Fruit fly (Drosophila melanogaster) whole organism, wandering third instar larva: ENCODE results near the gene Myc.
A peak's percentile ranks its signal among the peaks of the same experiment; 100 is the strongest.

Experiments
- Abd-B ChIP-seq: fragments of >200 bp; optimal IDR thresholded peaks from 2 replicates; lab custom pipeline; 2017; ENCODE audit warnings: missing biosample characterization, missing genetic modification characterization
- CG32264 ChIP-seq: fragments of 200-800 bp; sonication (Bioruptor generic); optimal IDR thresholded peaks from 2 replicates; lab custom pipeline; 2016; ENCODE audit warnings: missing biosample characterization, missing genetic modification characterization
- CrebA ChIP-seq: fragments of 200-800 bp; sonication (Bioruptor generic); optimal IDR thresholded peaks from 2 replicates; lab custom pipeline; 2016; ENCODE audit warnings: missing biosample characterization, mild to moderate bottlenecking, missing genetic modification characterization, borderline replicate concordance
- GATAd ChIP-seq: sonication (Bioruptor generic); optimal IDR thresholded peaks from 2 replicates; lab custom pipeline; 2016; ENCODE audit warnings: missing biosample characterization, missing genetic modification characterization
- HLH106 ChIP-seq: fragments of 200-800 bp; optimal IDR thresholded peaks from 3 replicates; lab custom pipeline; 2019; ENCODE audit warnings: missing biosample characterization, mild to moderate bottlenecking, missing genetic modification characterization, moderate library complexity
- Hnf4 ChIP-seq: fragments of 200-800 bp; sonication (Bioruptor generic); optimal IDR thresholded peaks from 2 replicates; lab custom pipeline; 2016; ENCODE audit warnings: missing biosample characterization, mild to moderate bottlenecking, missing genetic modification characterization
- Hr78 ChIP-seq: fragments of >200 bp; optimal IDR thresholded peaks from 2 replicates; lab custom pipeline; 2017; ENCODE audit warnings: missing biosample characterization, missing genetic modification characterization
- Hr83 ChIP-seq: fragments of 200-300 bp; sonication (Bioruptor generic); optimal IDR thresholded peaks from 2 replicates; lab custom pipeline; 2016; ENCODE audit warnings: missing biosample characterization, mild to moderate bottlenecking, missing genetic modification characterization, moderate library complexity; ENCODE audit not compliant: poor library complexity, severe bottlenecking
- Myc ChIP-seq: fragments of >200 bp; optimal IDR thresholded peaks from 2 replicates; lab custom pipeline; 2017
- N ChIP-seq: fragments of >200 bp; optimal IDR thresholded peaks from 2 replicates; lab custom pipeline; 2018; ENCODE audit warnings: missing biosample characterization, missing external identifiers, missing genetic modification characterization
- OdsH ChIP-seq: fragments of 200-800 bp; sonication (Bioruptor generic); optimal IDR thresholded peaks from 2 replicates; lab custom pipeline; 2016; ENCODE audit warnings: missing biosample characterization, mild to moderate bottlenecking, missing genetic modification characterization
- Rel ChIP-seq, 2 experiments: fragments of 200-800 bp; sonication (Bioruptor generic) in 1 of 2; optimal IDR thresholded peaks; 2 replicates in 1 of 2; 3 replicates in 1 of 2; lab custom pipeline; 2016 to 2019; ENCODE audit warnings: mild to moderate bottlenecking in 2 of 2, missing biosample characterization in 2 of 2, missing genetic modification characterization in 2 of 2, moderate library complexity in 1 of 2
- Sp1 ChIP-seq: fragments of 200-800 bp; sonication (Bioruptor generic); optimal IDR thresholded peaks from 3 replicates; lab custom pipeline; 2019; ENCODE audit warnings: missing biosample characterization, mild to moderate bottlenecking, missing genetic modification characterization, moderate library complexity
- Vsx2 ChIP-seq: fragments of 200-300, 225-300 bp; sonication (Bioruptor generic); optimal IDR thresholded peaks from 2 replicates; lab custom pipeline; 2018; ENCODE audit warnings: missing biosample characterization, missing genetic modification characterization; ENCODE audit not compliant: partially characterized antibody
- br ChIP-seq: fragments of 200-800 bp; sonication (Bioruptor generic); optimal IDR thresholded peaks from 2 replicates; lab custom pipeline; 2016; ENCODE audit warnings: missing biosample characterization, missing genetic modification characterization
- dl ChIP-seq, 2 experiments: fragments of 175-275, 200-275 bp in 1 of 2; fragments of 200-275 bp in 1 of 2; sonication (Bioruptor generic); optimal IDR thresholded peaks; lab custom pipeline; 2018; ENCODE audit warnings: mild to moderate bottlenecking in 2 of 2, missing biosample characterization in 2 of 2, missing genetic modification characterization in 2 of 2, moderate library complexity in 2 of 2; ENCODE audit not compliant: partially characterized antibody in 2 of 2, insufficient read depth in 1 of 2
- dmrt93B ChIP-seq: fragments of 200-800 bp; sonication (Bioruptor generic); optimal IDR thresholded peaks from 2 replicates; lab custom pipeline; 2018; ENCODE audit warnings: missing biosample characterization, mild to moderate bottlenecking, missing genetic modification characterization
- dsf ChIP-seq: sonication (Bioruptor generic); optimal IDR thresholded peaks from 2 replicates; lab custom pipeline; 2016; ENCODE audit warnings: missing biosample characterization, missing genetic modification characterization, borderline replicate concordance
- ey ChIP-seq: fragments of 200-800 bp; sonication (Bioruptor generic); optimal IDR thresholded peaks from 2 replicates; lab custom pipeline; 2016; ENCODE audit warnings: missing biosample characterization, missing genetic modification characterization
- foxo ChIP-seq, 2 experiments: fragments of 200-800 bp; sonication (Bioruptor generic); optimal IDR thresholded peaks; 2 replicates in 1 of 2; 3 replicates in 1 of 2; lab custom pipeline; 2016 to 2017; ENCODE audit warnings: missing biosample characterization in 2 of 2, missing genetic modification characterization in 2 of 2
- fru ChIP-seq: fragments of 200-800 bp; sonication (Bioruptor generic); optimal IDR thresholded peaks from 3 replicates; lab custom pipeline; 2016; ENCODE audit warnings: missing biosample characterization, mild to moderate bottlenecking, missing genetic modification characterization
- h ChIP-seq: fragments of 200-800 bp; sonication (Bioruptor generic); optimal IDR thresholded peaks from 3 replicates; lab custom pipeline; 2016; ENCODE audit warnings: missing biosample characterization, mild to moderate bottlenecking, missing genetic modification characterization
- jim ChIP-seq: fragments of 175-275, 200-325 bp; sonication (Bioruptor generic); optimal IDR thresholded peaks from 2 replicates; lab custom pipeline; 2016; ENCODE audit warnings: missing biosample characterization, mild to moderate bottlenecking, missing genetic modification characterization
- rgr ChIP-seq: fragments of 200-800 bp; sonication (Bioruptor generic); optimal IDR thresholded peaks from 3 replicates; lab custom pipeline; 2016; ENCODE audit warnings: missing biosample characterization, mild to moderate bottlenecking, missing genetic modification characterization
- sv ChIP-seq: fragments of 200-800 bp; sonication (Bioruptor generic); optimal IDR thresholded peaks from 3 replicates; lab custom pipeline; 2016; ENCODE audit warnings: missing biosample characterization, missing genetic modification characterization
- tai ChIP-seq: sonication (Bioruptor generic); optimal IDR thresholded peaks from 2 replicates; lab custom pipeline; 2016; ENCODE audit warnings: missing biosample characterization, missing genetic modification characterization
- usp ChIP-seq: fragments of >200 bp; optimal IDR thresholded peaks from 2 replicates; lab custom pipeline; 2017; ENCODE audit warnings: missing biosample characterization, missing genetic modification characterization
- woc ChIP-seq: sonication (Bioruptor generic); optimal IDR thresholded peaks from 2 replicates; lab custom pipeline; 2016; ENCODE audit warnings: missing biosample characterization, mild to moderate bottlenecking, missing genetic modification characterization

Myc gene

DNA sequence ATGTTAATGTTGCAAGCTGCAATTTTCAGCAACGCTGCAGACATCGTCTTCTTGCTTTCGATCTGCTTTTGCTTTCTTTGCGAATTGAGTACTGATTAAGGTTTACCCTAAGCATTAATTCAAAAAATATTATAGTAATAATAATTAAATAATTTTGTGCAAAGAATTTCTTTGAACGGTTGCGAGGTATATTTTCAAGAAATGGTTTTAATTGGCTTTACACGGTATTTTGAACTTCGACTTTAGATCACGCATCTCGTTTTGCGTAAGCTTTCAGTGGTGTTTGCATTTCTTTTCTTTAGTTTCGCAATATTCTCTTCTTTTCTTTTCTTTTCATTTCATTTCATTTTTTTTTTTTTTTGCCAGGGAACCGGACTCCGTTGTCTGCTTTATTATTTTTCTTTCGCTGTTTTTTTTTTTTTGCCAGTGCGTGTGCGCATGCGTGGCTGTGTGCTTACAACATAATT lies 26.3 kb upstream of the Myc start (continued):
- TF ChIP-seq Vsx2, result no peak
- TF ChIP-seq GATAd (GFP tag; lab: Kevin White, UChicago), result no peak
- no peak for TF ChIP-seq dsf (GFP tag; lab: Kevin White, UChicago)
- peak; percentile 5 for TF ChIP-seq CG32264 (GFP tag; lab: Kevin White, UChicago)
- no peak for TF ChIP-seq Hr83 (GFP tag; lab: Kevin White, UChicago)
- TF ChIP-seq Sp1 (GFP tag; lab: Kevin White, UChicago), result peak; percentile 87

DNA sequence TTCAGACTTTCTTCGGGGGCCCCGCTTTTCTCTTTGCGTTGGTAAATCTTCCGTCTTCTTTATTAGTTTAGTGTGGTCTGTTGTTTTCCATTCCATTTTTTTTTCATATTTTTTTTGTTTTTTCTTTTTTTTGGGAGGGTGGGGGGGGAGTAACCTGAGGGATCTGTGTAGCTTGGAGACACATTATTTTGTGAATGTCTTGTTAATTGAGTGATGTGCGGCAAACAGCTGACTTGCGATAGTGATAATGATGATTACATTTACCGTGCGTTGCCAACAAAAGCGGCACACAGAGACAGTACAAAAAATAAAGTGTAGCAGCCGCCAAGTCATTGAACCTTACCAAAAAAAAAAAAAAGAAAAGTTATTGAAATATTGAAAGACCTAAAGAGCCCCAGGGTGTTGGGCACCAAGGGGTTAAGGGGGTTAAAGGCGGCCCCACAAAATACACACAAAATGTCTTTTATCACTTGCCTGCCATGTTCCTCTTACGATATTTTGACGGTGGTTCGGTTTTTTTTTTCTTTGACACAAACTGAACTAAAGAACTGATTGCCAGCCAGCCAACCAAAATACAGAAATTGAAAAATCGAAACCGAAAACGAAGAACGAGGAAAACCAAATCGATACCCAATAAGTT lies 23.2 kb upstream of the Myc start:
- TF ChIP-seq br (no peak), tai (GFP tag; lab: Kevin White, UChicago) (no peak), Abd-B (GFP tag; lab: Kevin White, UChicago) (no peak), fru (GFP tag; lab: Kevin White, UChicago) (no peak), Hr83 (GFP tag; lab: Kevin White, UChicago) (no peak), Myc (lab: Kevin White, UChicago) (no peak), HLH106 (tag; lab: Kevin White, UChicago) (no peak), rgr (GFP tag; lab: Kevin White, UChicago) (no peak)

DNA sequence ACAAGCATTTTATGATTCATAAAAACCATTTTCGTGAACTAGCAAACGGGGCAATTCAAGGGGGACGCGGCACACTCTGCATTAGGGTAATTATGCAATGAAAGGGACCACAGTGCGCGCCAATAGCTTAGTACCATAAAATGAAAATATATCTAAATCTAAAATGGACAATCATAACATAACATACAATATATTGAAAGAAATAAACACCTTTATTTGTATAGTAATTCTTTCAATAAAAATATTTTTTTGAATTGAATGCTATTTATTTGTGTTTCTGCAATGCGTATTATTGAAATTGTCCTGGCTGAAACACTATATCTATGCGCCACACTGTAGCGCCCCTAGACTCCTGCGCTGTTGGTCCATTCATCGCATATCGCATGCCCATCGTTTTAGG lies 22.0 kb upstream of the Myc start:
- TF ChIP-seq Hr83 (GFP tag; lab: Kevin White, UChicago) (no peak), Myc (lab: Kevin White, UChicago) (no peak), Sp1 (GFP tag; lab: Kevin White, UChicago) (no peak), dsf (GFP tag; lab: Kevin White, UChicago) (no peak), foxo (GFP tag; optimal IDR thresholded peaks at IDR 0.05; lab: Kevin White, UChicago) (no peak), Rel (GFP tag; optimal IDR thresholded peaks at IDR 0.05; lab: Kevin White, UChicago) (no peak), Rel (tag; optimal IDR thresholded peaks at IDR 0.05; lab: Kevin White, UChicago) (no peak), woc (GFP tag; lab: Kevin White, UChicago) (no peak), rgr (GFP tag; lab: Kevin White, UChicago) (no peak), usp (no peak), HLH106 (tag; lab: Kevin White, UChicago) (no peak), OdsH (GFP tag; lab: Kevin White, UChicago) (no peak), jim (GFP tag; lab: Kevin White, UChicago) (no peak), sv (GFP tag; lab: Kevin White, UChicago) (no peak), h (GFP tag; lab: Kevin White, UChicago) (no peak), Hnf4 (GFP tag; lab: Kevin White, UChicago) (no peak), dl (GFP tag; optimal IDR thresholded peaks at IDR 0.05; lab: Kevin White, UChicago; ENCODE audit: insufficient read depth in 1 of 2, partially characterized antibody in 2 of 2) (no peak), ey (GFP tag; lab: Kevin White, UChicago) (no peak), br (no peak)

DNA sequence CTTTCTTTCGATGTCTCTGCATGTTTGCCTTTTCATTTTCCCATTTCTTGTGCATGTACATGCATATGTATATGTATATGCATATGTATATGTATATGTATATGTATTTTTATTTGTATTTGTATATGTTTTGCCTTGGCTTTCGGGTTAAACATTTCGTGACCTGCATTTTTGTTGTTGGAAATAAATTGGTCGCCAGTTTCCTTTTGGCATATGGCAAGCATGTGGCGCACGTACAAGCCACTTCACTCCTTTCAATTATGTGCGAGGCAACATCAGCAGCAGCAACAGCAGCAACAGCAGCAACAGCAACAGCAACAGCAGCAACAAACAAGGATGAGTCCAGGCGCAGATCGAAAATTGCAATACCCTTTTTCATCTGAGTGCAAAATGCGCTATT lies 21.4 kb upstream of the Myc start:
- TF ChIP-seq CrebA, result no peak
- TF ChIP-seq Rel (GFP tag; optimal IDR thresholded peaks at IDR 0.05; lab: Kevin White, UChicago), result no peak
- TF ChIP-seq Rel (tag; optimal IDR thresholded peaks at IDR 0.05; lab: Kevin White, UChicago), result no peak

DNA sequence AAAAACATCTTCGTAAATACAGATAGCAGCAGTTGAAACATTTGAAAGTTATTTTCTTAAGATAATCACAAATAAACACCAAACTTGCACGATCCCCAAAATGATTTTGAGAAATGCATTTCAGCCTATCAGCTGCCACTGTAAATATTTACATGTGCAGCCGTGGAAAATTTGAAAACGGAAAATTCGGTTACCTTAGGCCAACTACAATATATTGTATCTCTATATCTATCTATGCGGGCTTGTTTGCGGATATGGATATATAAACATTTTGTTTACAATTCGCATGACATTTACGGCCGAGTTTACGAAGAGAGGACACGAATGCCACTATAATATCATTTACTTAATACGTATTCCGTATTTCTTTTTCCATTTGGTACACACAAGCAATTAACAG lies 18.5 kb upstream of the Myc start:
- no peak for TF ChIP-seq HLH106 (tag; lab: Kevin White, UChicago)
- TF ChIP-seq Abd-B (GFP tag; lab: Kevin White, UChicago), result no peak
- no peak for TF ChIP-seq dmrt93B (GFP tag; lab: Kevin White, UChicago)
- no peak for TF ChIP-seq br
- TF ChIP-seq dsf (GFP tag; lab: Kevin White, UChicago), result no peak
- TF ChIP-seq woc (GFP tag; lab: Kevin White, UChicago), result no peak
- TF ChIP-seq Hr78, result no peak
- TF ChIP-seq Hr83 (GFP tag; lab: Kevin White, UChicago), result no peak
- no peak for TF ChIP-seq OdsH (GFP tag; lab: Kevin White, UChicago)
- TF ChIP-seq N (GFP tag; lab: Kevin White, UChicago), result no peak
- TF ChIP-seq CG32264 (GFP tag; lab: Kevin White, UChicago), result no peak
- TF ChIP-seq, all 38 proteins: peak for 0
